Worm (Caenorhabditis elegans): ENCODE data around the gene Y51B9A.9.

DNA sequence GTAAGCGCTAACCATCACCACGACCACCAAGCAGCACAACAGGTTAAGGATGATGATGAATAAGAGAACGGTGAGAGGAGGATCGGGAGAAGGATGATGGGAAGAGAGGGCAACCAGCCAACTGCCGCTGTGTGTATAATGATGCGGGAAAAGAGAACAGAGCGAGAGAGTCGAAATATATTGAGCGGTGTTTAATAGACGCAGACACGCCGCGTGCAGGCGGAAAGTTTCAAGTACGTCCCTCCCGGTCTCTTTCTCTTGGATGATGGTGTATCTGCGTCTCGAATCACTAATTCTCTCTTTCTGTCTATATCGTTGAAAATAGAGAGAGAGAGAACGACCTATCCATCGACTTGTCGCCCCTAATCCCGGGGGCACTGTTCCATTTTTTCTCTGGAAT is 40.7 kb downstream of the Y51B9A.9 start:
- TF ChIP-seq ama-1 (optimal IDR thresholded peaks at IDR 0.05) (no peak), lin-11 (tag; optimal IDR thresholded peaks at IDR 0.05) (no peak), blmp-1 (tag; optimal IDR thresholded peaks at IDR 0.05; ENCODE audit: insufficient read depth) (peak; percentile 58), lin-13 (GFP tag; optimal IDR thresholded peaks at IDR 0.05) (no peak), ztf-4 (tag; optimal IDR thresholded peaks at IDR 0.05) (no peak), dmd-4 (tag; optimal IDR thresholded peaks at IDR 0.05) (no peak), nhr-11 (tag; optimal IDR thresholded peaks at IDR 0.05) (no peak), lsy-2 (tag; optimal IDR thresholded peaks at IDR 0.05) (peak in 1 of 2 experiments; percentile 60), mab-5 (tag; optimal IDR thresholded peaks at IDR 0.05) (no peak)
